Fruit fly (Drosophila melanogaster) Kc167 (cell line): ENCODE results near the gene Pex5.

ENCODE experiments used
- Myc ChIP-seq: fragments of >200 bp; optimal IDR thresholded peaks from 2 replicates; lab custom pipeline; 2017; ENCODE audit warnings: missing external identifiers
- Sin3A ChIP-seq: fragments of >200 bp; optimal IDR thresholded peaks from 2 replicates; lab custom pipeline; 2018; ENCODE audit warnings: missing external identifiers
- insv ChIP-seq: fragments of >200 bp; optimal IDR thresholded peaks from 3 replicates; lab custom pipeline; 2018; ENCODE audit warnings: missing external identifiers
- psq ChIP-seq: fragments of >200 bp; optimal IDR thresholded peaks from 2 replicates; lab custom pipeline; 2017; ENCODE audit warnings: missing external identifiers

- no peak for TF ChIP-seq Sin3A
- TF ChIP-seq psq (lab: Kevin White, UChicago): no peak
- no peak for TF ChIP-seq insv (lab: Kevin White, UChicago)
- TF ChIP-seq Myc (lab: Kevin White, UChicago): no peak
Measured at dm6 chrX:1865673-1866072, 3.2 kb downstream of the Pex5 start, which contains the start of the genes Gcna and MED18.
